Fruit fly (Drosophila melanogaster): ENCODE results near the gene HP1b.

HP1b gene

DNA sequence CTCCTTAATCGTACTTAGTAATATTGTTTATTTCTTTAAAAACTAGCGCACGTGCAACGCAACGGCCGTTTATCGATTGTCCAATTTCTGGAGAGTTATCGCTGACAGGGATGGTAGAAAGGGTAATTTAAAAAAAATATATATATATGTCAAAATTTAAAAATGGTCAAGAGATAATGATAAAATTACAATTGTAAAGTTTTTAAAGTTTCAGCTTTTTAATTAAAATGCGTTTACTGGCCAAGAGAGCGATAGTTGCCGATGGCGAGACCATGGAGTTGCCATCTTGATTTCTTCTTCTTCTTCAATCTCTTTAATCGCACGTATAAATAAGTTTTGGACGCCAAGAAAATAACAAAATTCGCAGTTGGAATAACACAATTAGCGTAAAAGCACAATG lies at the start of gene HP1b, which contains the start of gene CG7246:
HP1b (plus strand) TSS at position 102 of the 400 bp plus-strand sequence.
CG7246 (minus strand) TSS at position 96 of the 400 bp plus-strand sequence.
- TF ChIP-seq Blimp-1 (GFP tag; optimal IDR thresholded peaks at IDR 0.05) (no peak), CG6792 (GFP tag; optimal IDR thresholded peaks at IDR 0.05) (peak; percentile 35), CG16779 (tag; optimal IDR thresholded peaks at IDR 0.05) (no peak), lz (GFP tag; optimal IDR thresholded peaks at IDR 0.05) (peak; percentile 67), Hr39 (GFP tag; optimal IDR thresholded peaks at IDR 0.05) (peak; percentile 56), Sox102F (GFP tag; optimal IDR thresholded peaks at IDR 0.05) (peak; percentile 63), Lpt (GFP tag; optimal IDR thresholded peaks at IDR 0.05) (peak; percentile 48), CG15336 (GFP tag; IDR thresholded peaks at IDR 0.05) (peak; percentile 36; the same call in 1 of the 2 replicates), CG31627 (GFP tag; optimal IDR thresholded peaks at IDR 0.05) (peak; percentile 58), fkh (GFP tag; optimal IDR thresholded peaks at IDR 0.05) (no peak), Ets21C (GFP tag; optimal IDR thresholded peaks at IDR 0.05) (peak; percentile 37), Hr4 (GFP tag; optimal IDR thresholded peaks at IDR 0.05) (peak; percentile 72), OdsH (GFP tag; optimal IDR thresholded peaks at IDR 0.05) (peak; percentile 72), CG8632 (GFP tag; optimal IDR thresholded peaks at IDR 0.05) (peak; percentile 7), CG4318 (GFP tag; optimal IDR thresholded peaks at IDR 0.05) (no peak), CG6808 (GFP tag; optimal IDR thresholded peaks at IDR 0.05) (peak; percentile 21), CG6163 (GFP tag; IDR thresholded peaks at IDR 0.05) (peak; percentile 69), svp (GFP tag) (peak; percentile 79), Eip93F (GFP tag; optimal IDR thresholded peaks at IDR 0.05) (peak; percentile 52), esn (GFP tag; optimal IDR thresholded peaks at IDR 0.05) (peak; percentile 78), topi (GFP tag; optimal IDR thresholded peaks at IDR 0.05) (peak; percentile 63), CG8319 (GFP tag; optimal IDR thresholded peaks at IDR 0.05) (peak; percentile 24), acj6 (GFP tag; optimal IDR thresholded peaks at IDR 0.05) (peak; percentile 68), ss (GFP tag; optimal IDR thresholded peaks at IDR 0.05) (peak in 1 of 2 experiments; percentile 56), salr (GFP tag; optimal IDR thresholded peaks at IDR 0.05) (peak in 1 of 2 experiments; percentile 51), eg (GFP tag; IDR thresholded peaks at IDR 0.05) (peak; percentile 71), CG11294 (GFP tag; IDR thresholded peaks at IDR 0.05) (no peak), CG3919 (GFP tag; optimal IDR thresholded peaks at IDR 0.05) (peak; percentile 66), CG6854 (GFP tag; optimal IDR thresholded peaks at IDR 0.05) (no peak), vri (GFP tag; optimal IDR thresholded peaks at IDR 0.05) (no peak), CG10669 (GFP tag; optimal IDR thresholded peaks at IDR 0.05) (peak; percentile 31), CG34406 (GFP tag; optimal IDR thresholded peaks at IDR 0.05) (peak; percentile 44), Eip78C (GFP tag) (peak; percentile 84), achi (GFP tag; optimal IDR thresholded peaks at IDR 0.05) (peak; percentile 72), CG6276 (GFP tag; optimal IDR thresholded peaks at IDR 0.05) (no peak), Gug (GFP tag; IDR thresholded peaks at IDR 0.05) (peak; percentile 61; the same call in 1 of the 2 replicates), Sox15 (GFP tag; optimal IDR thresholded peaks at IDR 0.05) (peak; percentile 9), cyc (GFP tag; optimal IDR thresholded peaks at IDR 0.05) (peak; percentile 61), CG32006 (GFP tag; optimal IDR thresholded peaks at IDR 0.05) (peak; percentile 53), CG9139 (GFP tag; optimal IDR thresholded peaks at IDR 0.05) (no peak), Met (GFP tag; optimal IDR thresholded peaks at IDR 0.05) (peak; percentile 66), Ets96B (tag; optimal IDR thresholded peaks at IDR 0.05) (peak; percentile 52), Sox14 (GFP tag; optimal IDR thresholded peaks at IDR 0.05) (peak; percentile 42), CG1621 (tag; optimal IDR thresholded peaks at IDR 0.05) (peak; percentile 14), Eip75B (GFP tag; optimal IDR thresholded peaks at IDR 0.05) (peak; percentile 49), net (GFP tag; optimal IDR thresholded peaks at IDR 0.05) (peak; percentile 43), Hr38 (GFP tag; optimal IDR thresholded peaks at IDR 0.05) (no peak), CG8119 (GFP tag; IDR thresholded peaks at IDR 0.05) (0 out of 3 replicates have a peak, but pooled peaks have one; percentile 38), CG11902 (GFP tag; optimal IDR thresholded peaks at IDR 0.05) (peak; percentile 11), CG7368 (GFP tag; optimal IDR thresholded peaks at IDR 0.05) (peak; percentile 32), spab (GFP tag; optimal IDR thresholded peaks at IDR 0.05) (no peak), CG10631 (GFP tag; optimal IDR thresholded peaks at IDR 0.05) (peak; percentile 75), fd85E (GFP tag; optimal IDR thresholded peaks at IDR 0.05) (no peak)
